Fruit fly (Drosophila melanogaster) whole organism, pupa: ENCODE data around the gene CG5913.

ENCODE experiments used
- CG14655 ChIP-seq: fragments of 200-800 bp; sonication (Bioruptor generic); optimal IDR thresholded peaks from 3 replicates; lab custom pipeline; 2017; ENCODE audit warnings: mild to moderate bottlenecking, missing biosample characterization, missing genetic modification reagents, missing genetic modification characterization
- CG32121 ChIP-seq: fragments of 200-800 bp; sonication (Bioruptor generic); IDR thresholded peaks from 2 replicates; pipeline ENCODE4 v1.3.6; 2022; ENCODE audit warnings: missing biosample characterization, missing genetic modification characterization
- CG9948 ChIP-seq: fragments of 200-800 bp; sonication (Bioruptor generic); optimal IDR thresholded peaks from 2 replicates; lab custom pipeline; 2018; ENCODE audit warnings: missing biosample characterization, mild to moderate bottlenecking, missing genetic modification characterization, moderate library complexity
- Pif1B ChIP-seq: fragments of 200-800 bp; sonication (Bioruptor generic); optimal IDR thresholded peaks from 3 replicates; lab custom pipeline; 2016; ENCODE audit warnings: missing biosample characterization, missing genetic modification characterization

DNA sequence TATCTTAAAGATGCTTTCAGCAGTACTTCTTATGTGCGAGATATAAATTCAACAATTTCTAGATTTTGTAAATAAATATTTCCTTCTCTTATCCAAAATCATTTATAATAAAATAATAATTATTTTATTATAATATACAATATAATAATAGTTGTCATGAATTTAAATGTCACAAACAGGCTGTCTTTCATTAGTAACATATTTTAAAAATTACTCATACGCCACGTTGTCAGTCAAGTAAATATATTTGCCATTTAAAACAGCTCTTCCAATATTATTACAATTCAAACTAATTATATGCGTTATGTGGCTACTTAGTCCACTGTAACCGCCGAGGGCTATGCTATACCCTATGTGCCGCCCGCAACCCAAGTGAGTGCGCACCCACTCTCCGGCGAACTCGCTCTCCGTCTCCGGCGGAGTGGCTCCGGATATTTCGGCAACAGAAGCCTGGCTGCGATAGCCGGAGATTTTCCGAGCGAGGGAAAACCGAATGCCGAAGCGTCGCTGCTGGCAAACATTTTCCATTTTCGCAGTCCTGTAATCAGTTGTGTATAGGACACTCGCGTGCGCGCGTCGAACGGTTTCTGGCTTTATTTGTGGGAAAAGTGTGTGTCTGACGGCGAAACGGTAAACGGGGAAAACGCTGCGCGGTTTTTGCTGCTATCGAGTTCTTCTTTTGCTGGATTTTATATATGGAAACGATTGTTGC is 37.5 kb upstream of the CG5913 start, which contains the start of gene CG5890:
- TF ChIP-seq CG14655 (GFP tag; lab: Kevin White, UChicago) (peak; percentile 39), Pif1B (GFP tag; lab: Kevin White, UChicago) (no peak), CG32121 (GFP tag; lab: Robert Waterston, UW) (no peak), CG9948 (no peak)
